Worm (Caenorhabditis elegans): ENCODE results near the gene pha-2.

Gene pha-2

DNA sequence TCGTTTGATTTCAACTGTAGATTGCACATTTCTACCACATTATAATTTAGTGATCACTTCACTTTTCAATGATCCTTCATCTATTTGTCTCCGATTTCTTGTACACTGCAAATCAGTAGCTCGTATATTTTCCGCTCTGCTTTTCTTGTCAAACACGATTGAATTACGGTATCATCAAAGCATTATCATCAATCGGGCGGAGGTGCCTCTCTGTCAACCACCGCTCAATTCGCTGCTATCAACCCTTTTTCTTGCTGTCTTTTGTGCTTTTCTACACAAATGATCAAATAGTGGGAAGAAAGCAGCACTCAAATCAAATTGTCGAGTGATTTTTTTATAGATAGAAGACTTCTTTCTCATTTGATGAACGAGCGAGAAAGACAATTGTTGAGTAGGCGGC is 795 bp upstream of the pha-2 start:
- TF ChIP-seq hnd-1 (tag; optimal IDR thresholded peaks at IDR 0.05) (no peak), flt-1 (GFP tag; IDR thresholded peaks at IDR 0.05) (no peak)

ce11 chrX:629134-629533 is 7.7 kb downstream of the pha-2 start, which contains the start of gene M6.4:
M6.4 (plus strand) TSS chrX:629188.
- no peak for TF ChIP-seq F13C5.2 (tag; optimal IDR thresholded peaks at IDR 0.05)
- no peak for TF ChIP-seq tra-4 (tag; optimal IDR thresholded peaks at IDR 0.05)
- TF ChIP-seq B0310.2 (tag; optimal IDR thresholded peaks at IDR 0.05) = no peak
- TF ChIP-seq ets-7 (tag; optimal IDR thresholded peaks at IDR 0.05) = no peak
- TF ChIP-seq pes-1 (GFP tag; IDR thresholded peaks at IDR 0.05) = no peak
- no peak for TF ChIP-seq ceh-13 (GFP tag; optimal IDR thresholded peaks at IDR 0.05)
- no peak for TF ChIP-seq ceh-36 (tag; optimal IDR thresholded peaks at IDR 0.05)
- TF ChIP-seq hmg-4 (GFP tag; optimal IDR thresholded peaks at IDR 0.05) = no peak
- TF ChIP-seq tbx-11 (GFP tag; IDR thresholded peaks at IDR 0.05) = no peak
- TF ChIP-seq hmbx-1 (tag; optimal IDR thresholded peaks at IDR 0.05) = no peak
- no peak for TF ChIP-seq hnd-1 (tag; optimal IDR thresholded peaks at IDR 0.05)
- TF ChIP-seq sea-1 (GFP tag; conservative IDR thresholded peaks at IDR 0.05) = no peak

- no peak for TF ChIP-seq ceh-36 (tag; optimal IDR thresholded peaks at IDR 0.05)
- TF ChIP-seq hmbx-1 (tag; optimal IDR thresholded peaks at IDR 0.05) = no peak
- no peak for TF ChIP-seq aly-1 (tag; optimal IDR thresholded peaks at IDR 0.05)
- TF ChIP-seq sea-1 (GFP tag; conservative IDR thresholded peaks at IDR 0.05) = no peak
- no peak for TF ChIP-seq tbx-37 (GFP tag; conservative IDR thresholded peaks at IDR 0.05)
- no peak for TF ChIP-seq ceh-13 (GFP tag; optimal IDR thresholded peaks at IDR 0.05)
- TF ChIP-seq B0310.2 (tag; optimal IDR thresholded peaks at IDR 0.05) = no peak
- no peak for TF ChIP-seq pes-1 (GFP tag; IDR thresholded peaks at IDR 0.05)
- TF ChIP-seq tbx-11 (GFP tag; IDR thresholded peaks at IDR 0.05) = no peak
- no peak for TF ChIP-seq scrt-1 (GFP tag; IDR thresholded peaks at IDR 0.05)
- TF ChIP-seq flt-1 (GFP tag; IDR thresholded peaks at IDR 0.05) = no peak
- no peak for TF ChIP-seq hmg-4 (GFP tag; optimal IDR thresholded peaks at IDR 0.05)
- TF ChIP-seq ama-1 (optimal IDR thresholded peaks at IDR 0.05) = no peak
- no peak for TF ChIP-seq tra-4 (tag; optimal IDR thresholded peaks at IDR 0.05)
- no peak for TF ChIP-seq ets-7 (tag; optimal IDR thresholded peaks at IDR 0.05)
- no peak for TF ChIP-seq hnd-1 (tag; optimal IDR thresholded peaks at IDR 0.05)
- no peak for TF ChIP-seq F13C5.2 (tag; optimal IDR thresholded peaks at IDR 0.05)
Measured at ce11 chrX:621688-622087, 15.1 kb downstream of the pha-2 start.

DNA sequence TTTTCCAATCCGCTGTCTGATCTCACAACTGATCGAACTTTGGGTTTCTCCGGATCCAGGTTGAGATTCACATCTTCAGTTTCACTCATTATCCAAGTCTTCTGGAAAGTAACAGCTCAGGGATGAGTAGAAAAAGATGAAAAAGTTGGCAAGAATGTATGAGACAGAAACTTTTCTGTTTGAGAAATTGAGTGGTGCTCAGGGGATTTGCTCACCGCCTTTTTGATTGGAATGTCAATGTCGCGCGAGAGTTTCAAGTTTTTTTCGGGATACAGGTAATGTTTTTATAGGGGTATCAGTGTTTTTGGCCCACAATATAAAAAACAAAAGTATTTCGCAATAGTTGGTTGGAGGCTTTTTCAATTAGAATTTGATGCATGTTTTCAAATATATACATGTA is 15.6 kb downstream of the pha-2 start, which contains the start of gene unc-96:
Gene unc-96, minus strand, starts transcription at position 101 of the 400 bp plus-strand sequence.
- TF ChIP-seq ceh-13 (GFP tag; optimal IDR thresholded peaks at IDR 0.05) = no peak
- no peak for TF ChIP-seq hnd-1 (tag; optimal IDR thresholded peaks at IDR 0.05)
- TF ChIP-seq ama-1 (optimal IDR thresholded peaks at IDR 0.05) = no peak
- TF ChIP-seq aly-1 (tag; optimal IDR thresholded peaks at IDR 0.05) = no peak
- no peak for TF ChIP-seq F13C5.2 (tag; optimal IDR thresholded peaks at IDR 0.05)
- TF ChIP-seq sea-1 (GFP tag; conservative IDR thresholded peaks at IDR 0.05) = no peak
- no peak for TF ChIP-seq ceh-36 (tag; optimal IDR thresholded peaks at IDR 0.05)
- no peak for TF ChIP-seq ets-7 (tag; optimal IDR thresholded peaks at IDR 0.05)
- TF ChIP-seq B0310.2 (tag; optimal IDR thresholded peaks at IDR 0.05) = no peak
- no peak for TF ChIP-seq scrt-1 (GFP tag; IDR thresholded peaks at IDR 0.05)
- TF ChIP-seq tbx-37 (GFP tag; conservative IDR thresholded peaks at IDR 0.05) = no peak
- TF ChIP-seq pes-1 (GFP tag; IDR thresholded peaks at IDR 0.05) = no peak
- no peak for TF ChIP-seq tbx-11 (GFP tag; IDR thresholded peaks at IDR 0.05)

DNA sequence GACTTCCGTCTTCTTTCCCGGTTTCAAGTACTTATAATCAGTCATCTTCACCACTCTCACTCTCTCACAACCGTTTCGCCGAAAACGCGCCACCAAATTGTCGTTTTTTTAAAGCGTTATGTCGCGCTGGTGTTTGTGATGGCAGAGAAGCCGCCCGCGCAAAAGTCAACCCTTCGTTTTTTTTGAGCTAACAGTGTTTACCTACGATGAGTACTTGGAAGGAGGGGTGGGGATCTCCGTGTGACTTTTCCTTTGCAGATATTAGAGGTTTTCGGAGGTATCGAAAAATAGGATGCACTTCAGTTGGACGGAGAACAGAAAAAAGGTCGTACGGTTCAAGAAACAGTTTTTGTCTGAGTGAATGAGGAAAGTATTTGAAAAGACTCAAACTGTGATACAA is 19.1 kb downstream of the pha-2 start:
- TF ChIP-seq hmbx-1 (tag; optimal IDR thresholded peaks at IDR 0.05) (no peak), hmg-4 (GFP tag; optimal IDR thresholded peaks at IDR 0.05) (no peak), aly-1 (tag; optimal IDR thresholded peaks at IDR 0.05) (no peak), scrt-1 (GFP tag; IDR thresholded peaks at IDR 0.05) (no peak), pes-1 (GFP tag; IDR thresholded peaks at IDR 0.05) (no peak), tbx-11 (GFP tag; IDR thresholded peaks at IDR 0.05) (no peak), ceh-36 (tag; optimal IDR thresholded peaks at IDR 0.05) (no peak)

DNA sequence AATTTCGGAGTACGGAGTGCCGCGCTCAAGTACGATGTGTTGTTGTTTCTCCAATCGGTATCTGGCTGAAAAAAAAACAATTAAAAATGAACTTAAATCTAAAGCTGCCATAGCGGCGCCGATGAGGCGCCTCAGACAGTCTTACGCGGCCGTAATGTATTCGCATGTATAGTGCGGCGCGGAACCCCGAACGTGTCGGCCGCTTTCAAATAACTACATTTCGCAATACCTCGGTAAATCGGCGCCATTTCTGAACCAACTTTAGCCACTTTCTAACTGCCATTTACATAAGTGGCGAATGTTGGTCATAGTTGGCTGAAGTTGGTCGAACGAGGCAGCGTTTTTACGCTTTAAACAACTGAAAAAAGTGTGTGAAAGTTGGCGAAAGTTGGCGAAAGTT is 24.0 kb downstream of the pha-2 start:
- TF ChIP-seq hnd-1 (tag; optimal IDR thresholded peaks at IDR 0.05) (no peak), hmg-4 (GFP tag; optimal IDR thresholded peaks at IDR 0.05) (no peak), F13C5.2 (tag; optimal IDR thresholded peaks at IDR 0.05) (no peak), pes-1 (GFP tag; IDR thresholded peaks at IDR 0.05) (no peak), ceh-13 (GFP tag; optimal IDR thresholded peaks at IDR 0.05) (no peak), ets-7 (tag; optimal IDR thresholded peaks at IDR 0.05) (no peak), sea-1 (GFP tag; conservative IDR thresholded peaks at IDR 0.05) (no peak), tra-4 (tag; optimal IDR thresholded peaks at IDR 0.05) (no peak), B0310.2 (tag; optimal IDR thresholded peaks at IDR 0.05) (no peak), flt-1 (GFP tag; IDR thresholded peaks at IDR 0.05) (no peak), tbx-37 (GFP tag; conservative IDR thresholded peaks at IDR 0.05) (no peak), tbx-11 (GFP tag; IDR thresholded peaks at IDR 0.05) (no peak), ceh-36 (tag; optimal IDR thresholded peaks at IDR 0.05) (no peak), aly-1 (tag; optimal IDR thresholded peaks at IDR 0.05) (no peak), ama-1 (optimal IDR thresholded peaks at IDR 0.05) (no peak), scrt-1 (GFP tag; IDR thresholded peaks at IDR 0.05) (no peak), hmbx-1 (tag; optimal IDR thresholded peaks at IDR 0.05) (no peak)

DNA sequence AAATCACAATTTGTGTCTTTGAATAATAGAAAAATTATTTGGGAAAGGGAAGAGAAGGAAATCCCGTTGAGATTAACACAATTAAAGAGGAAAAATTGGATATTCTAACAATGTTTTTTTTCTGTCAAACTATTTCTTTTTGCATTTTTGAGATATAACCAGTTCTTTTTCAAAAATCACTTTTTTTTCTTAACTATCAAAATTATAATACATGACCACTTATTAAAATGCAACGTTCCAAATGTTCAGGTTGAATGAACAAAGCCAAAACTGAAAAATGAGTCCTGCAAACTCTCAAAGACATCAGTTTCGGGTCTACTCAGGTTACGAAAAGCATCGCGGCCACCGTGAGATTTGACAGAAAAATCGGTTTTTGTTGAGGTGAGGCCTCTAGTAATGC is 27.2 kb downstream of the pha-2 start:
- TF ChIP-seq hnd-1 (tag; optimal IDR thresholded peaks at IDR 0.05) = no peak
- no peak for TF ChIP-seq ceh-36 (tag; optimal IDR thresholded peaks at IDR 0.05)
- TF ChIP-seq ets-7 (tag; optimal IDR thresholded peaks at IDR 0.05) = no peak
- no peak for TF ChIP-seq pes-1 (GFP tag; IDR thresholded peaks at IDR 0.05)
- no peak for TF ChIP-seq scrt-1 (GFP tag; IDR thresholded peaks at IDR 0.05)
- no peak for TF ChIP-seq sea-1 (GFP tag; conservative IDR thresholded peaks at IDR 0.05)
- TF ChIP-seq hmg-4 (GFP tag; optimal IDR thresholded peaks at IDR 0.05) = no peak
- TF ChIP-seq tbx-37 (GFP tag; conservative IDR thresholded peaks at IDR 0.05) = no peak
- TF ChIP-seq ama-1 (optimal IDR thresholded peaks at IDR 0.05) = no peak
- no peak for TF ChIP-seq flt-1 (GFP tag; IDR thresholded peaks at IDR 0.05)
- no peak for TF ChIP-seq tra-4 (tag; optimal IDR thresholded peaks at IDR 0.05)
- TF ChIP-seq tbx-11 (GFP tag; IDR thresholded peaks at IDR 0.05) = no peak
- no peak for TF ChIP-seq B0310.2 (tag; optimal IDR thresholded peaks at IDR 0.05)

- TF ChIP-seq scrt-1 (GFP tag; IDR thresholded peaks at IDR 0.05) (no peak), ceh-36 (tag; optimal IDR thresholded peaks at IDR 0.05) (no peak), ama-1 (optimal IDR thresholded peaks at IDR 0.05) (no peak), tbx-37 (GFP tag; conservative IDR thresholded peaks at IDR 0.05) (no peak), F13C5.2 (tag; optimal IDR thresholded peaks at IDR 0.05) (no peak), ets-7 (tag; optimal IDR thresholded peaks at IDR 0.05) (no peak), hmbx-1 (tag; optimal IDR thresholded peaks at IDR 0.05) (no peak), hnd-1 (tag; optimal IDR thresholded peaks at IDR 0.05) (no peak), ceh-13 (GFP tag; optimal IDR thresholded peaks at IDR 0.05) (no peak), tra-4 (tag; optimal IDR thresholded peaks at IDR 0.05) (no peak)
Measured at ce11 chrX:608392-608791, 28.4 kb downstream of the pha-2 start, which contains the start of gene F13C5.5. F13C5.5 (minus strand) TSS chrX:608492.
